Fruit fly (Drosophila melanogaster): ENCODE results near the gene Galt.

Gene Galt

dm6 chr2L:6677453-6677852 is 9.6 kb upstream of the Galt start, which contains the start of gene Nse1 (continued):
- peak; percentile 82 for TF ChIP-seq pzg (GFP tag; optimal IDR thresholded peaks at IDR 0.05)
- peak; percentile 43 for TF ChIP-seq Myb (GFP tag; optimal IDR thresholded peaks at IDR 0.05)
- TF ChIP-seq crp (GFP tag; optimal IDR thresholded peaks at IDR 0.05): peak in 1 of 2 experiments; percentile 1
- TF ChIP-seq Fer2 (tag; optimal IDR thresholded peaks at IDR 0.05): no peak
- TF ChIP-seq CG31224 (GFP tag; IDR thresholded peaks at IDR 0.05): no peak
- no peak for TF ChIP-seq CG10366 (GFP tag; IDR thresholded peaks at IDR 0.05)
- no peak for TF ChIP-seq gsb (GFP tag; IDR thresholded peaks at IDR 0.05)
- TF ChIP-seq Dp (GFP tag; optimal IDR thresholded peaks at IDR 0.05): peak; percentile 94
- TF ChIP-seq Mad (GFP tag; optimal IDR thresholded peaks at IDR 0.05): no peak
- 0 out of 2 replicates have a peak, but pooled peaks have one; percentile 36 for TF ChIP-seq nerfin-2 (GFP tag; IDR thresholded peaks at IDR 0.05; ENCODE audit: partially characterized antibody)
- TF ChIP-seq YL-1 (GFP tag; optimal IDR thresholded peaks at IDR 0.05): peak; percentile 37
- TF ChIP-seq CG7556 (GFP tag; optimal IDR thresholded peaks at IDR 0.05): no peak
- TF ChIP-seq pita (GFP tag; optimal IDR thresholded peaks at IDR 0.05): no peak
- no peak for TF ChIP-seq Poxn (GFP tag; IDR thresholded peaks at IDR 0.05)
- TF ChIP-seq HLH4C (GFP tag; IDR thresholded peaks at IDR 0.05; ENCODE audit: partially characterized antibody): peak; percentile 55
- TF ChIP-seq Bgb (GFP tag; IDR thresholded peaks at IDR 0.05; ENCODE audit: partially characterized antibody): peak; percentile 83
- TF ChIP-seq mld (GFP tag; IDR thresholded peaks at IDR 0.05; ENCODE audit: partially characterized antibody): no peak
- TF ChIP-seq CG10959 (GFP tag; IDR thresholded peaks at IDR 0.05): no peak
- peak; percentile 64; the same call in 2 of the 3 replicates for TF ChIP-seq CG7963 (GFP tag; IDR thresholded peaks at IDR 0.05; ENCODE audit: partially characterized antibody)
- no peak for TF ChIP-seq CG14965 (GFP tag; optimal IDR thresholded peaks at IDR 0.05; ENCODE audit: borderline replicate concordance)
- peak; percentile 67 for TF ChIP-seq inv (GFP tag; IDR thresholded peaks at IDR 0.05; ENCODE audit: partially characterized antibody)
- TF ChIP-seq CG2116 (GFP tag; optimal IDR thresholded peaks at IDR 0.05): peak; percentile 39
- peak; percentile 20 for TF ChIP-seq CG12659 (GFP tag; optimal IDR thresholded peaks at IDR 0.05)
- peak; percentile 52; the same call in 2 of the 3 replicates for TF ChIP-seq zen2 (GFP tag; IDR thresholded peaks at IDR 0.05; ENCODE audit: partially characterized antibody)
- peak; percentile 66 for TF ChIP-seq CG1603 (tag; optimal IDR thresholded peaks at IDR 0.05)
- peak; percentile 75 for TF ChIP-seq hbn (GFP tag; IDR thresholded peaks at IDR 0.05; ENCODE audit: partially characterized antibody)
- TF ChIP-seq CG6254 (GFP tag; optimal IDR thresholded peaks at IDR 0.05): no peak
- no peak for TF ChIP-seq CG17385 (GFP tag; optimal IDR thresholded peaks at IDR 0.05)
- TF ChIP-seq trem (tag; optimal IDR thresholded peaks at IDR 0.05): peak; percentile 34
- TF ChIP-seq Gsc (GFP tag; IDR thresholded peaks at IDR 0.05): no peak
- peak; percentile 71 for TF ChIP-seq CG16813 (GFP tag; IDR thresholded peaks at IDR 0.05; ENCODE audit: partially characterized antibody)
- TF ChIP-seq Sry-δ (GFP tag; optimal IDR thresholded peaks at IDR 0.05): peak; percentile 84
- no peak for TF ChIP-seq pros (GFP tag; optimal IDR thresholded peaks at IDR 0.05)
- TF ChIP-seq BEAF-32 (GFP tag; optimal IDR thresholded peaks at IDR 0.05): peak; percentile 79
- TF ChIP-seq slp2 (GFP tag; optimal IDR thresholded peaks at IDR 0.05): no peak
- peak; percentile 85 for TF ChIP-seq Elba2 (GFP tag; optimal IDR thresholded peaks at IDR 0.05)
- peak; percentile 76 for TF ChIP-seq Dref (GFP tag; IDR thresholded peaks at IDR 0.05)
- TF ChIP-seq MESR4 (GFP tag; optimal IDR thresholded peaks at IDR 0.05): peak; percentile 22
- peak; percentile 33; the same call in 1 of the 2 replicates for TF ChIP-seq ato (GFP tag; IDR thresholded peaks at IDR 0.05; ENCODE audit: partially characterized antibody)
- no peak for TF ChIP-seq GATAe (GFP tag; conservative IDR thresholded peaks at IDR 0.05)
- peak; percentile 79 for TF ChIP-seq bbx (GFP tag; IDR thresholded peaks at IDR 0.05; ENCODE audit: partially characterized antibody)
- no peak for TF ChIP-seq hb (GFP tag; IDR thresholded peaks at IDR 0.05; ENCODE audit: partially characterized antibody)
- no peak for TF ChIP-seq al (GFP tag; IDR thresholded peaks at IDR 0.05)
- TF ChIP-seq CG17186 (GFP tag; optimal IDR thresholded peaks at IDR 0.05): peak; percentile 48
- TF ChIP-seq Opbp (GFP tag; IDR thresholded peaks at IDR 0.05; ENCODE audit: partially characterized antibody): peak; percentile 79; the same call in 2 of the 3 replicates
- TF ChIP-seq CG14710 (tag; optimal IDR thresholded peaks at IDR 0.05): peak; percentile 38
- peak; percentile 52 for TF ChIP-seq onecut (GFP tag; IDR thresholded peaks at IDR 0.05)
- TF ChIP-seq slou (GFP tag; optimal IDR thresholded peaks at IDR 0.05): no peak

Data from whole organism, embryonic.